Fruit fly (Drosophila melanogaster): ENCODE results near the gene CG4332.

dm6 chrX:13128750-13129152, 26.1 kb upstream of the CG4332 start, which contains the start of the genes CG32638, CG15717 and MFS10:
- TF ChIP-seq rn (GFP tag; IDR thresholded peaks at IDR 0.05): no peak
- TF ChIP-seq CG10348 (GFP tag; IDR thresholded peaks at IDR 0.05): no peak
- TF ChIP-seq Ets98B (GFP tag; IDR thresholded peaks at IDR 0.05): no peak; the same call in 1 of the 2 replicates
- no peak for TF ChIP-seq CG8301 (tag; optimal IDR thresholded peaks at IDR 0.05)
- no peak for TF ChIP-seq CG12605 (GFP tag; IDR thresholded peaks at IDR 0.05)
- no peak for TF ChIP-seq EcR (GFP tag; optimal IDR thresholded peaks at IDR 0.05)
- TF ChIP-seq CG4496 (GFP tag; IDR thresholded peaks at IDR 0.05): no peak
- no peak for TF ChIP-seq CG34367 (tag; optimal IDR thresholded peaks at IDR 0.05)
- no peak for TF ChIP-seq CG14655 (GFP tag; optimal IDR thresholded peaks at IDR 0.05)
- no peak for TF ChIP-seq D1 (tag; optimal IDR thresholded peaks at IDR 0.05)
